Worm (Caenorhabditis elegans) whole organism, young adult: ENCODE results near the gene emc-6.

Experiments
- B0019.2 ChIP-seq: fragments of 200-800 bp; sonication (Bioruptor generic); conservative IDR thresholded peaks from 2 replicates; pipeline ENCODE4 v1.3.6; 2022; ENCODE audit warnings: missing genetic modification reagents, missing genetic modification characterization, missing compliant biosample characterization
- B0035.1 ChIP-seq: sonication (generic microtip); optimal IDR thresholded peaks from 2 replicates; lab custom pipeline; 2016; ENCODE audit warnings: missing genetic modification characterization, mild to moderate bottlenecking, missing compliant biosample characterization, missing genotype, missing genetic modification reagents
- C17E4.6 ChIP-seq: fragments of 200-800 bp; sonication (Bioruptor generic); IDR thresholded peaks from 2 replicates; pipeline ENCODE4 v1.3.6; 2022; ENCODE audit warnings: missing genetic modification reagents, missing genetic modification characterization, missing compliant biosample characterization
- D2030.7 ChIP-seq: fragments of 200-800 bp; sonication (Bioruptor generic); IDR thresholded peaks from 2 replicates; pipeline ENCODE4 v1.3.6; 2022; ENCODE audit warnings: missing genetic modification reagents, missing genetic modification characterization, missing compliant biosample characterization
- F10E7.11 ChIP-seq: sonication (generic microtip); optimal IDR thresholded peaks from 2 replicates; lab custom pipeline; 2017; ENCODE audit warnings: mild to moderate bottlenecking, missing genetic modification characterization, moderate library complexity, missing compliant biosample characterization
- F57C9.4 ChIP-seq: sonication (generic microtip); optimal IDR thresholded peaks from 2 replicates; lab custom pipeline; 2017; ENCODE audit warnings: mild to moderate bottlenecking, missing genetic modification characterization, missing compliant biosample characterization
- T26A5.8 ChIP-seq: sonication (generic microtip); optimal IDR thresholded peaks from 2 replicates; lab custom pipeline; 2016; ENCODE audit warnings: missing genetic modification characterization, missing compliant biosample characterization
- Y56A3A.18 ChIP-seq: fragments of 200-800 bp; sonication (Bioruptor generic); IDR thresholded peaks from 2 replicates; pipeline ENCODE4 v1.3.6; 2022; ENCODE audit warnings: missing genetic modification reagents, missing genetic modification characterization, missing compliant biosample characterization
- attf-3 ChIP-seq: fragments of 200-800 bp; sonication (Bioruptor generic); conservative IDR thresholded peaks from 2 replicates; pipeline ENCODE4 v1.3.6; 2022; ENCODE audit warnings: missing genetic modification reagents, missing genetic modification characterization, missing compliant biosample characterization
- cebp-2 ChIP-seq: fragments of 200-800 bp; sonication (Bioruptor generic); IDR thresholded peaks from 2 replicates; pipeline ENCODE4 v1.3.6; 2022; ENCODE audit warnings: missing genetic modification characterization, missing compliant biosample characterization
- ceh-40 ChIP-seq: fragments of 200-800 bp; sonication (Bioruptor generic); IDR thresholded peaks from 2 replicates; pipeline ENCODE4 v1.3.6; 2022; ENCODE audit warnings: missing genetic modification characterization, missing compliant biosample characterization
- chd-7 ChIP-seq: sonication (generic microtip); optimal IDR thresholded peaks from 2 replicates; lab custom pipeline; 2016; ENCODE audit warnings: mild to moderate bottlenecking, missing genetic modification characterization, moderate library complexity, missing compliant biosample characterization
- dpff-1 ChIP-seq: sonication (generic microtip); optimal IDR thresholded peaks from 2 replicates; lab custom pipeline; 2017; ENCODE audit warnings: mild to moderate bottlenecking, missing genetic modification characterization, missing compliant biosample characterization
- egrh-3 ChIP-seq: fragments of 200-800 bp; sonication (Bioruptor generic); IDR thresholded peaks from 2 replicates; pipeline ENCODE4 v1.3.6; 2022; ENCODE audit warnings: missing genetic modification reagents, missing genetic modification characterization, missing compliant biosample characterization
- ets-4 ChIP-seq: fragments of 200-800 bp; sonication (Bioruptor generic); optimal IDR thresholded peaks from 2 replicates; lab custom pipeline; 2018; ENCODE audit warnings: mild to moderate bottlenecking, missing genetic modification characterization, missing compliant biosample characterization
- him-1 ChIP-seq: sonication (generic microtip); optimal IDR thresholded peaks from 2 replicates; lab custom pipeline; 2016; ENCODE audit warnings: missing genotype, missing genetic modification reagents, missing genetic modification characterization, missing compliant biosample characterization
- hlh-12 ChIP-seq: sonication (generic microtip); optimal IDR thresholded peaks from 2 replicates; lab custom pipeline; 2016; ENCODE audit warnings: missing genetic modification characterization, missing compliant biosample characterization
- hlh-26 ChIP-seq: fragments of 200-800 bp; sonication (Bioruptor generic); conservative IDR thresholded peaks from 2 replicates; pipeline ENCODE4 v1.3.6; 2022; ENCODE audit warnings: missing genetic modification reagents, missing genetic modification characterization, missing compliant biosample characterization
- hrde-1 ChIP-seq: sonication (generic microtip); optimal IDR thresholded peaks from 2 replicates; lab custom pipeline; 2016; ENCODE audit warnings: missing genetic modification characterization, mild to moderate bottlenecking, missing compliant biosample characterization, moderate library complexity, missing genotype, missing genetic modification reagents, borderline replicate concordance
- hsf-1 ChIP-seq: fragments of 200-800 bp; sonication (Bioruptor generic); IDR thresholded peaks from 2 replicates; pipeline ENCODE4 v1.3.6; 2022; ENCODE audit warnings: missing genetic modification reagents, missing genetic modification characterization, missing compliant biosample characterization
- lin-26 ChIP-seq: fragments of 200-800 bp; sonication (Bioruptor generic); IDR thresholded peaks from 2 replicates; pipeline ENCODE4 v1.3.6; 2022; ENCODE audit warnings: missing genetic modification reagents, missing genetic modification characterization, missing compliant biosample characterization
- lir-1 ChIP-seq: fragments of 200-800 bp; sonication (Bioruptor generic); conservative IDR thresholded peaks from 2 replicates; pipeline ENCODE4 v1.3.6; 2022; ENCODE audit warnings: missing genetic modification reagents, missing genetic modification characterization, missing compliant biosample characterization
- lsl-1 ChIP-seq: fragments of 200-800 bp; sonication (Bioruptor generic); optimal IDR thresholded peaks from 2 replicates; lab custom pipeline; 2018; ENCODE audit warnings: mild to moderate bottlenecking, missing genetic modification characterization, moderate library complexity, missing compliant biosample characterization
- madf-10 ChIP-seq: sonication (generic microtip); optimal IDR thresholded peaks from 2 replicates; lab custom pipeline; 2016; ENCODE audit warnings: mild to moderate bottlenecking, missing genetic modification characterization, missing compliant biosample characterization
- madf-3 ChIP-seq: fragments of 200-800 bp; sonication (Bioruptor generic); IDR thresholded peaks from 2 replicates; pipeline ENCODE4 v1.3.6; 2022; ENCODE audit warnings: missing genetic modification reagents, missing genetic modification characterization, missing compliant biosample characterization
- madf-6 ChIP-seq: fragments of 200-800 bp; sonication (Bioruptor generic); IDR thresholded peaks from 2 replicates; pipeline ENCODE4 v1.3.6; 2022; ENCODE audit warnings: missing genetic modification reagents, missing genetic modification characterization, missing compliant biosample characterization
- nhr-80 ChIP-seq: sonication (generic microtip); optimal IDR thresholded peaks from 2 replicates; lab custom pipeline; 2016; ENCODE audit warnings: missing genetic modification characterization, missing compliant biosample characterization
- rcor-1 ChIP-seq: fragments of 200-800 bp; sonication (Bioruptor generic); IDR thresholded peaks from 2 replicates; pipeline ENCODE4 v1.3.6; 2022; ENCODE audit warnings: missing genetic modification reagents, missing genetic modification characterization, missing compliant biosample characterization
- snpc-3.4 ChIP-seq: sonication (generic microtip); optimal IDR thresholded peaks from 2 replicates; lab custom pipeline; 2017; ENCODE audit warnings: missing genetic modification characterization, mild to moderate bottlenecking, missing compliant biosample characterization, antibody characterized with exemption, moderate library complexity, missing genotype, missing genetic modification reagents
- tlf-1 ChIP-seq: fragments of 200-800 bp; sonication (Bioruptor generic); optimal IDR thresholded peaks from 2 replicates; lab custom pipeline; 2018; ENCODE audit warnings: mild to moderate bottlenecking, missing genetic modification characterization, missing compliant biosample characterization
- unc-130 ChIP-seq: sonication (generic microtip); optimal IDR thresholded peaks from 2 replicates; lab custom pipeline; 2016; ENCODE audit warnings: missing genetic modification reagents, missing genetic modification characterization, missing compliant biosample characterization
- zfh-2 ChIP-seq: fragments of 200-800 bp; sonication (Bioruptor generic); conservative IDR thresholded peaks from 2 replicates; pipeline ENCODE4 v1.3.6; 2022; ENCODE audit warnings: missing genetic modification reagents, missing genetic modification characterization, missing compliant biosample characterization
- zim-3 ChIP-seq: sonication (generic microtip); optimal IDR thresholded peaks from 2 replicates; lab custom pipeline; 2017; ENCODE audit warnings: mild to moderate bottlenecking, missing genetic modification characterization, moderate library complexity, missing compliant biosample characterization
- ztf-26 ChIP-seq: sonication (generic microtip); optimal IDR thresholded peaks from 2 replicates; lab custom pipeline; 2017; ENCODE audit warnings: missing genetic modification characterization, missing compliant biosample characterization
- ztf-28 ChIP-seq: fragments of 200-800 bp; sonication (Bioruptor generic); IDR thresholded peaks from 2 replicates; pipeline ENCODE4 v1.3.6; 2022; ENCODE audit warnings: missing genetic modification reagents, missing genetic modification characterization, missing compliant biosample characterization
- ztf-3 ChIP-seq: fragments of 200-800 bp; sonication (Bioruptor generic); optimal IDR thresholded peaks from 2 replicates; lab custom pipeline; 2018; ENCODE audit warnings: mild to moderate bottlenecking, missing genetic modification characterization, missing compliant biosample characterization
- ztf-6 ChIP-seq: fragments of 200-800 bp; sonication (Bioruptor generic); IDR thresholded peaks from 2 replicates; pipeline ENCODE4 v1.3.6; 2022; ENCODE audit warnings: missing genetic modification reagents, missing genetic modification characterization, missing compliant biosample characterization

emc-6 gene

ce11 chrIV:7727258-7727657 lies 17.7 kb upstream of the emc-6 start:
- TF ChIP-seq egrh-3 (peak; percentile 86; the same call in 1 of the 2 replicates), unc-130 (GFP tag; lab: Kevin White, UChicago) (no peak), zfh-2 (GFP tag; lab: Robert Waterston, UW) (peak; percentile 88)

DNA sequence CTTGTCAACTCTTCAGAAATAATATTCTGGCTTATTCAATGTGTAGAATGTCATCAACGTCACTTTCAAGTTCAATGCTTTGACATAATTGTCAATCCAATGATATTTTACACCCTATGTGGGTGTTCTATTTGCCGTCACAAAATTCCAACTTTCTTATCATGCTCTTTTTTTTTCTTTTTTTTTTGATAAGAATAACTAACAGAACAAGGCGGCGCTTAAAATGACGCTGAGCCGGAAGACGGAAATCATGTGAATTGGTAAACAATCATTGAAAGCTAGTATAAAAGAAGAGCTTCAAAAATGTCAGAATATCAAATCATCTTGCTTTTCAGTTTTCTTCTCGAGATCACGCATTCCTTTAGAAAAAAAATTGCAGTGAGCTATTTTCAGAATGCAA lies 16.8 kb upstream of the emc-6 start, which contains the start of gene C50F7.5:
TSS of gene C50F7.5 (plus strand) at position 395 of the 400 bp plus-strand sequence.
- TF ChIP-seq nhr-80 (tag; lab: Kevin White, UChicago) (peak; percentile 26), rcor-1 (GFP tag; lab: Robert Waterston, UW) (no peak)
- TF ChIP-seq, all 124 proteins: peak for 1

DNA sequence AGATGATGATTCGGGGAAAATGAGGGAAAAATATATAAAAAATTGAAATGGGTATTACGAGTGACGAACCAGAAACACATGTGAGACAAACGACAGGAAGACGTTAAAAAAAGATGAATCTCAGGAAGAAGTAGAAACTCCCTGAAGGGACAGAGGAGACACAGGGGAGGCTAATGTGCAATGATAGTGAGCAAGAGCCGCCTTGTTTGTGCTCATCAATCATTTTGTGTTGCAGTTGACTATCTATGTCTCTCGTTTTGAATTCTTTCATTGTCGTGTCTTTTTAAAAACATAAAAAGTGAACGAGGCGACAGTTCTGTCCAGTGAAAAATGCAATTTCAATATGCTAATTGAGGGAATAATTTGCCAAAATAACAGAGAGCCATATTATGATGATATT lies 15.4 kb upstream of the emc-6 start:
- no peak for TF ChIP-seq zim-3 (tag; lab: Kevin White, UChicago)
- TF ChIP-seq ztf-6 (GFP tag; lab: Robert Waterston, UW), result no peak
- no peak for TF ChIP-seq chd-7 (tag; lab: Kevin White, UChicago)
- TF ChIP-seq ztf-3 (GFP tag; lab: Kevin White, UChicago), result no peak
- TF ChIP-seq tlf-1 (GFP tag; lab: Kevin White, UChicago), result no peak
- TF ChIP-seq F10E7.11, result no peak
- no peak for TF ChIP-seq ets-4 (GFP tag; lab: Kevin White, UChicago)
- no peak for TF ChIP-seq ceh-40
- no peak for TF ChIP-seq cebp-2 (GFP tag; lab: Robert Waterston, UW)
- TF ChIP-seq ztf-28 (GFP tag; lab: Robert Waterston, UW), result no peak
- no peak for TF ChIP-seq ztf-26 (tag; lab: Kevin White, UChicago)
- TF ChIP-seq D2030.7 (GFP tag; lab: Robert Waterston, UW), result no peak
- TF ChIP-seq B0019.2, result no peak
- TF ChIP-seq madf-6, result no peak
- no peak for TF ChIP-seq C17E4.6 (GFP tag; lab: Robert Waterston, UW)
- TF ChIP-seq T26A5.8 (tag; lab: Kevin White, UChicago), result no peak
- TF ChIP-seq hlh-26 (GFP tag; lab: Robert Waterston, UW), result no peak

DNA sequence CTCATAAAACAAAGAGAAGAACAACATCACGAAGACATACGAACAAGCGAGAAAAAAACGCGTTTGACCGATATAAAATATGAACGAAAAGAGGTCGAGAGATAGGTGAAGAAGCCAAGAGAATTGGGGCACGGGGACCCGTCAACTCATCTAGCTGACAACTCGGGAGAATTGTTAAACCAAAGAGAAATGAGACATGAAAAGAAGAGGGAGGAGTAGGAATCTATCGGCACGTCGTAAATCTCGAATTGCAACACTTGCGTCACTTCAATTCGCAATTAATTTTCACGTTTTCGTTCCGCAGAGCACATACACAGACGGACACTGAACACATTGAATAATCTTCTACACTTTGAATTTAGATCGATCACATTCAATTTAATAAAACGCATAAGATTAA lies 14.0 kb upstream of the emc-6 start:
- TF ChIP-seq madf-3 (GFP tag; lab: Robert Waterston, UW) (no peak), B0019.2 (no peak), zim-3 (tag; lab: Kevin White, UChicago) (no peak), B0035.1 (no peak), ztf-28 (GFP tag; lab: Robert Waterston, UW) (no peak), madf-6 (no peak), him-1 (tag; lab: Kevin White, UChicago) (no peak), lsl-1 (GFP tag; lab: Kevin White, UChicago) (no peak)

- TF ChIP-seq lsl-1 (GFP tag; lab: Kevin White, UChicago) (no peak), attf-3 (GFP tag; lab: Robert Waterston, UW) (no peak), Y56A3A.18 (no peak), madf-10 (tag; lab: Kevin White, UChicago) (no peak), lir-1 (GFP tag; lab: Robert Waterston, UW) (no peak), zim-3 (tag; lab: Kevin White, UChicago) (no peak), snpc-3.4 (no peak), hrde-1 (tag; lab: Kevin White, UChicago) (no peak), hlh-12 (no peak), F57C9.4 (tag; lab: Kevin White, UChicago) (no peak), dpff-1 (tag; lab: Kevin White, UChicago) (no peak), ztf-26 (tag; lab: Kevin White, UChicago) (no peak), lin-26 (GFP tag; lab: Robert Waterston, UW) (no peak), hsf-1 (GFP tag; lab: Robert Waterston, UW) (no peak)
Observed at ce11 chrIV:7722806-7723205, 13.3 kb upstream of the emc-6 start, which contains the start of gene C50F7.6. TSS of gene C50F7.6 (minus strand) at chrIV:7723199.
